Worm (Caenorhabditis elegans) whole organism, young adult: ENCODE results near the gene eea-1.

Experiments used
- B0261.1 ChIP-seq: sonication (generic microtip); optimal IDR thresholded peaks from 2 replicates; lab custom pipeline; 2016; ENCODE audit warnings: mild to moderate bottlenecking, missing genetic modification characterization, moderate library complexity, missing compliant biosample characterization
- F23B12.7 ChIP-seq: sonication (generic microtip); optimal IDR thresholded peaks from 2 replicates; lab custom pipeline; 2017; ENCODE audit warnings: missing genetic modification characterization, mild to moderate bottlenecking, missing compliant biosample characterization, antibody characterized with exemption, moderate library complexity; ENCODE audit not compliant: insufficient read depth
- F33H1.4 ChIP-seq: fragments of 200-800 bp; sonication (Bioruptor generic); IDR thresholded peaks from 2 replicates; pipeline ENCODE4 v1.3.6; 2022; ENCODE audit warnings: missing genetic modification reagents, missing genetic modification characterization, missing compliant biosample characterization
- F52B5.7 ChIP-seq: sonication (generic microtip); optimal IDR thresholded peaks from 2 replicates; lab custom pipeline; 2016; ENCODE audit warnings: mild to moderate bottlenecking, missing genetic modification characterization, missing compliant biosample characterization
- F55B11.4 ChIP-seq: sonication (generic microtip); optimal IDR thresholded peaks from 2 replicates; lab custom pipeline; 2016; ENCODE audit warnings: missing compliant biosample characterization, missing genetic modification characterization, borderline replicate concordance; ENCODE audit not compliant: insufficient read depth
- F57C9.4 ChIP-seq: sonication (generic microtip); optimal IDR thresholded peaks from 2 replicates; lab custom pipeline; 2017; ENCODE audit warnings: mild to moderate bottlenecking, missing genetic modification characterization, missing compliant biosample characterization
- K11D2.4 ChIP-seq: fragments of 200-800 bp; sonication (Bioruptor generic); IDR thresholded peaks from 2 replicates; pipeline ENCODE4 v1.3.6; 2022; ENCODE audit warnings: missing genetic modification reagents, missing genetic modification characterization, missing compliant biosample characterization
- T26A5.8 ChIP-seq: sonication (generic microtip); optimal IDR thresholded peaks from 2 replicates; lab custom pipeline; 2016; ENCODE audit warnings: missing genetic modification characterization, missing compliant biosample characterization
- Y53F4B.3 ChIP-seq: fragments of 200-800 bp; sonication (Bioruptor generic); IDR thresholded peaks from 2 replicates; pipeline ENCODE4 v1.3.6; 2022; ENCODE audit warnings: missing genetic modification reagents, missing genetic modification characterization, missing compliant biosample characterization
- Y79H2A.3 ChIP-seq: fragments of 200-800 bp; sonication (Bioruptor generic); conservative IDR thresholded peaks from 2 replicates; pipeline ENCODE4 v1.3.6; 2022; ENCODE audit warnings: missing genetic modification reagents, missing genetic modification characterization, missing compliant biosample characterization
- aptf-3 ChIP-seq: fragments of 200-800 bp; sonication (Bioruptor generic); IDR thresholded peaks from 2 replicates; pipeline ENCODE4 v1.3.6; 2022; ENCODE audit warnings: missing genetic modification characterization, missing compliant biosample characterization
- athp-1 ChIP-seq: sonication (generic microtip); optimal IDR thresholded peaks from 2 replicates; lab custom pipeline; 2017; ENCODE audit warnings: mild to moderate bottlenecking, missing genetic modification characterization, missing compliant biosample characterization
- ceh-58 ChIP-seq: fragments of 200-800 bp; sonication (Bioruptor generic); IDR thresholded peaks from 2 replicates; pipeline ENCODE4 v1.3.6; 2022; ENCODE audit warnings: missing genetic modification characterization, missing compliant biosample characterization
- ceh-79 ChIP-seq: sonication (generic microtip); optimal IDR thresholded peaks from 2 replicates; lab custom pipeline; 2017; ENCODE audit warnings: mild to moderate bottlenecking, missing genetic modification characterization, missing compliant biosample characterization
- chd-7 ChIP-seq: sonication (generic microtip); optimal IDR thresholded peaks from 2 replicates; lab custom pipeline; 2016; ENCODE audit warnings: mild to moderate bottlenecking, missing genetic modification characterization, moderate library complexity, missing compliant biosample characterization
- dpl-1 ChIP-seq: fragments of 150-350 bp; optimal IDR thresholded peaks from 2 replicates; lab custom pipeline; 2014; ENCODE audit warnings: missing biosample characterization, missing genetic modification reagents, missing genetic modification characterization
- efl-1 ChIP-seq: fragments of 150-350 bp; optimal IDR thresholded peaks from 2 replicates; lab custom pipeline; 2014; ENCODE audit warnings: missing biosample characterization, missing genetic modification reagents, missing genetic modification characterization
- egrh-3 ChIP-seq: fragments of 200-800 bp; sonication (Bioruptor generic); IDR thresholded peaks from 2 replicates; pipeline ENCODE4 v1.3.6; 2022; ENCODE audit warnings: missing genetic modification reagents, missing genetic modification characterization, missing compliant biosample characterization
- ekl-4 ChIP-seq: fragments of 200-800 bp; sonication (Bioruptor generic); IDR thresholded peaks from 2 replicates; pipeline ENCODE4 v1.3.6; 2022; ENCODE audit warnings: missing genetic modification reagents, missing genetic modification characterization, missing compliant biosample characterization
- gei-17 ChIP-seq: fragments of 200-800 bp; sonication (Bioruptor generic); optimal IDR thresholded peaks from 2 replicates; lab custom pipeline; 2018; ENCODE audit warnings: mild to moderate bottlenecking, missing genetic modification characterization, missing compliant biosample characterization
- hrde-1 ChIP-seq: sonication (generic microtip); optimal IDR thresholded peaks from 2 replicates; lab custom pipeline; 2016; ENCODE audit warnings: missing genetic modification characterization, mild to moderate bottlenecking, missing compliant biosample characterization, moderate library complexity, missing genotype, missing genetic modification reagents, borderline replicate concordance
- lag-1 ChIP-seq: fragments of 200-800 bp; sonication (Bioruptor generic); IDR thresholded peaks from 2 replicates; pipeline ENCODE4 v1.3.6; 2022; ENCODE audit warnings: missing genetic modification reagents, missing genetic modification characterization, missing compliant biosample characterization
- let-526 ChIP-seq: fragments of 200-800 bp; sonication (Bioruptor generic); IDR thresholded peaks from 2 replicates; pipeline ENCODE4 v1.3.6; 2022; ENCODE audit warnings: missing genetic modification reagents, missing genetic modification characterization, missing compliant biosample characterization
- lin-54 ChIP-seq: fragments of 200-800 bp; sonication (Bioruptor generic); optimal IDR thresholded peaks from 2 replicates; lab custom pipeline; 2018; ENCODE audit warnings: mild to moderate bottlenecking, missing genetic modification characterization, missing compliant biosample characterization
- lir-1 ChIP-seq: fragments of 200-800 bp; sonication (Bioruptor generic); conservative IDR thresholded peaks from 2 replicates; pipeline ENCODE4 v1.3.6; 2022; ENCODE audit warnings: missing genetic modification reagents, missing genetic modification characterization, missing compliant biosample characterization
- lsl-1 ChIP-seq: fragments of 200-800 bp; sonication (Bioruptor generic); optimal IDR thresholded peaks from 2 replicates; lab custom pipeline; 2018; ENCODE audit warnings: mild to moderate bottlenecking, missing genetic modification characterization, moderate library complexity, missing compliant biosample characterization
- madf-3 ChIP-seq: fragments of 200-800 bp; sonication (Bioruptor generic); IDR thresholded peaks from 2 replicates; pipeline ENCODE4 v1.3.6; 2022; ENCODE audit warnings: missing genetic modification reagents, missing genetic modification characterization, missing compliant biosample characterization
- mcd-1 ChIP-seq: fragments of 200-800 bp; sonication (Bioruptor generic); IDR thresholded peaks from 2 replicates; pipeline ENCODE4 v1.3.6; 2022; ENCODE audit warnings: missing genetic modification reagents, missing genetic modification characterization, missing compliant biosample characterization
- mes-4 ChIP-seq: sonication (generic microtip); optimal IDR thresholded peaks from 2 replicates; lab custom pipeline; 2016; ENCODE audit warnings: missing genotype, missing genetic modification characterization, missing compliant biosample characterization
- nfya-1 ChIP-seq: sonication (generic microtip); optimal IDR thresholded peaks from 2 replicates; lab custom pipeline; 2017; ENCODE audit warnings: antibody characterized with exemption, missing compliant biosample characterization, missing genetic modification characterization, borderline replicate concordance; ENCODE audit not compliant: insufficient read depth
- nfyb-1 ChIP-seq: fragments of 200-800 bp; sonication (Bioruptor generic); IDR thresholded peaks from 2 replicates; pipeline ENCODE4 v1.3.6; 2022; ENCODE audit warnings: missing genetic modification reagents, missing genetic modification characterization, missing compliant biosample characterization
- nhr-120 ChIP-seq: fragments of 200-800 bp; sonication (Bioruptor generic); IDR thresholded peaks from 2 replicates; pipeline ENCODE4 v1.3.6; 2022; ENCODE audit warnings: missing genetic modification characterization, missing compliant biosample characterization
- rpc-1 ChIP-seq, 2 experiments: fragments of 150-350 bp in 1 of 2; sonication (generic microtip) in 1 of 2; optimal IDR thresholded peaks; 2 replicates each; lab custom pipeline; 2014 to 2018; ENCODE audit warnings: missing biosample characterization in 1 of 2, missing genetic modification characterization in 1 of 2, missing genetic modification reagents in 1 of 2, missing genotype in 1 of 2
- snpc-3.4 ChIP-seq: sonication (generic microtip); optimal IDR thresholded peaks from 2 replicates; lab custom pipeline; 2017; ENCODE audit warnings: missing genetic modification characterization, mild to moderate bottlenecking, missing compliant biosample characterization, antibody characterized with exemption, moderate library complexity, missing genotype, missing genetic modification reagents
- snpc-4 ChIP-seq, 5 experiments: fragments of 150-350 bp in 1 of 5; sonication (generic microtip) in 4 of 5; optimal IDR thresholded peaks; 2 replicates each; lab custom pipeline; 2014 to 2018; ENCODE audit warnings: missing genetic modification characterization in 5 of 5, missing biosample characterization in 3 of 5, antibody characterized with exemption in 2 of 5, mild to moderate bottlenecking in 2 of 5, missing compliant biosample characterization in 2 of 5, missing genotype in 2 of 5, moderate library complexity in 2 of 5, missing genetic modification reagents in 1 of 5
- tbp1 ChIP-seq: fragments of 200-800 bp; sonication (Bioruptor generic); optimal IDR thresholded peaks from 2 replicates; lab custom pipeline; 2018; ENCODE audit warnings: mild to moderate bottlenecking, missing genetic modification characterization, missing compliant biosample characterization
- tlf-1 ChIP-seq: fragments of 200-800 bp; sonication (Bioruptor generic); optimal IDR thresholded peaks from 2 replicates; lab custom pipeline; 2018; ENCODE audit warnings: mild to moderate bottlenecking, missing genetic modification characterization, missing compliant biosample characterization
- unc-62 ChIP-seq: fragments of 150-350 bp; optimal IDR thresholded peaks from 2 replicates; lab custom pipeline; 2014; ENCODE audit warnings: missing biosample characterization, missing genetic modification reagents, missing genetic modification characterization
- xnd-1 ChIP-seq: sonication (generic microtip); optimal IDR thresholded peaks from 2 replicates; lab custom pipeline; 2016; ENCODE audit warnings: missing genotype, missing genetic modification reagents, missing genetic modification characterization, missing compliant biosample characterization
- ztf-18 ChIP-seq: sonication (generic microtip); optimal IDR thresholded peaks from 2 replicates; lab custom pipeline; 2016; ENCODE audit warnings: missing genotype, mild to moderate bottlenecking, missing genetic modification characterization, missing compliant biosample characterization
- ztf-22 ChIP-seq: fragments of 200-800 bp; sonication (Bioruptor generic); optimal IDR thresholded peaks from 2 replicates; lab custom pipeline; 2018; ENCODE audit warnings: mild to moderate bottlenecking, missing genetic modification characterization, moderate library complexity, missing compliant biosample characterization
- ztf-6 ChIP-seq: fragments of 200-800 bp; sonication (Bioruptor generic); IDR thresholded peaks from 2 replicates; pipeline ENCODE4 v1.3.6; 2022; ENCODE audit warnings: missing genetic modification reagents, missing genetic modification characterization, missing compliant biosample characterization

eea-1 gene

DNA sequence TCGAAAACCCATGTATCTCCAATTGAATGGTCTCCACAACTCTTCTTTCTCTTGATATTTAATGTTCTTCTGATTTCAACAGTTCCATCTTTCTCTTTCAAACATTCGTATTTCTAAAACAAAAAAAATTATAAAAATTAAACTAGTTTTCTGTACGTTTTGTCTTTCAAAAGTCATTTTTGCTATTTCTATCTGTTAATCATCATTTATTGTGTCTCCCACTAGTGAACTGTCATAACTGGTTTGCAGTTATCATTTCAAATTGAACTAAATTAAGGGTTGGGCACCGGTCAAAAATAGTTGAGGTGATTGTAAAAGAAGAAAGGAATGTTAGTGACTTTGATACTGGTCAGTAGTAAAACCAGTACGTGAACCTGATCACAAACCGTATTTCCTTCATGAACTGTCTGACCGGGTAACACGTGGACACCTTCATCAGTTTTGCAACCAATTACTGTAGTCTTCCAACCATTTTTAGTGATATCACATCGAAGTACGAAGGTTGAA lies 8.8 kb downstream of the eea-1 start:
- no peak for TF ChIP-seq dpl-1 (GFP tag; lab: Kevin White, UChicago)
- TF ChIP-seq F57C9.4 = no peak
- no peak for TF ChIP-seq F55B11.4 (tag; lab: Kevin White, UChicago)
- TF ChIP-seq nfyb-1 = no peak
- no peak for TF ChIP-seq egrh-3 (GFP tag; lab: Robert Waterston, UW)
- TF ChIP-seq athp-1 (tag; lab: Kevin White, UChicago) = no peak
- no peak for TF ChIP-seq efl-1
- no peak for TF ChIP-seq let-526 (GFP tag; lab: Robert Waterston, UW)
- no peak for TF ChIP-seq snpc-3.4 (tag; lab: Kevin White, UChicago)
- TF ChIP-seq unc-62 (GFP tag; lab: Kevin White, UChicago) = no peak
- no peak for TF ChIP-seq xnd-1 (tag; lab: Kevin White, UChicago)
- TF ChIP-seq lin-54 = no peak
- no peak for TF ChIP-seq nfya-1 (tag; lab: Kevin White, UChicago)
- no peak for TF ChIP-seq tlf-1
- no peak for TF ChIP-seq gei-17
- no peak for TF ChIP-seq ekl-4 (GFP tag; lab: Robert Waterston, UW)
- no peak for TF ChIP-seq madf-3 (GFP tag; lab: Robert Waterston, UW)
- TF ChIP-seq Y79H2A.3 (GFP tag; lab: Robert Waterston, UW) = no peak

DNA sequence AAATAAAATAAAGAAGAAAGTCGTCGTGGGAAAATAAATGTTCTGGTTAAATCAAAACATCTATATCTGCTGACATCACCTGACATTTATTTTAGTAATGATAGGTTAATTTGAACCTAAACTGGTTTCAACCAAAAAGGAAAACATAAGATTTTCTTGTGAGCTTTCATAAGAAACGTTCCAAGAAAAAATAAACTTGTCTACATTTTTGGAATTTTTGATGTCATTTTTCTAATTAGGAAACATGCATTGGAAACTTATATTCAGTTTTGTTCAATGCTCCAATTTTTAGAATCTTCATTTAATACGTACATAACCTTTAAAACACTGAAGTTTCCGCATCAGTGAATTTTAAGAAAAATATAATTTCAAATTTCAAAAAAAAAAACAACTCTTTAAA lies 11.4 kb downstream of the eea-1 start:
- TF ChIP-seq ceh-79 (no peak), ztf-22 (GFP tag; lab: Kevin White, UChicago) (no peak), ztf-18 (tag; lab: Kevin White, UChicago) (no peak)
- TF ChIP-seq, all 124 proteins: peak for 0

DNA sequence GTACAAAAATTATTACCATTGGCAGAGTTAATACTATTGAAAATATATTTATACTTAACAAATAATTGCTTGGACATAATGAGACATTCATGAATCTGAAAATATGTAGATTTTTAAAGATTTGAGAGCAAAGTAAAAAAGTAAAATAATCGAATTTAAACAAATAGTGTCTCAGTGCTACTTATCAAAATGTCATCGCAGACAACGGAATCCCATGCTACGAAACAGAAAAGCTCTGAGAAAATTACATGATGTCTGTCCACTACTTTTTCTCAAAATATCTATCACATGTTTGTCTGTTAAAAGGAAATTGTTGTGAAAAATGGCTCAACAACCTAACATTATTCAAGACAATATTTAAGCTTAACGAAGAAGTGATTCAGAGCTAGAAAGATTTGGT lies 12.8 kb downstream of the eea-1 start, which contains the start of gene T10G3.4:
Gene T10G3.4 (minus strand): TSS at position 101 of the 400 bp plus-strand sequence.
- no peak for TF ChIP-seq efl-1
- no peak for TF ChIP-seq tlf-1
- no peak for TF ChIP-seq unc-62 (GFP tag; lab: Kevin White, UChicago)
- no peak for TF ChIP-seq ceh-58 (GFP tag; lab: Robert Waterston, UW)
- no peak for TF ChIP-seq T26A5.8 (tag; lab: Kevin White, UChicago)
- no peak for TF ChIP-seq mes-4
- TF ChIP-seq mcd-1 (GFP tag; lab: Robert Waterston, UW) = no peak
- TF ChIP-seq tbp1 (GFP tag; lab: Kevin White, UChicago) = no peak
- TF ChIP-seq lag-1 (GFP tag; lab: Robert Waterston, UW) = no peak
- no peak for TF ChIP-seq F52B5.7 (tag; lab: Kevin White, UChicago)
- TF ChIP-seq hrde-1 (tag; lab: Kevin White, UChicago) = no peak
- no peak for TF ChIP-seq K11D2.4 (GFP tag; lab: Robert Waterston, UW)
- TF ChIP-seq nhr-120 (GFP tag; lab: Robert Waterston, UW) = no peak
- TF ChIP-seq snpc-4 (GFP tag; optimal IDR thresholded peaks at IDR 0.05; lab: Kevin White, UChicago) = no peak
- no peak for TF ChIP-seq snpc-4 (tag; optimal IDR thresholded peaks at IDR 0.05; lab: Kevin White, UChicago)

- no peak for TF ChIP-seq nhr-120 (GFP tag; lab: Robert Waterston, UW)
- no peak for TF ChIP-seq chd-7
- TF ChIP-seq xnd-1 (tag; lab: Kevin White, UChicago) = no peak
- no peak for TF ChIP-seq lir-1
- no peak for TF ChIP-seq B0261.1 (tag; lab: Kevin White, UChicago)
- no peak for TF ChIP-seq rpc-1 (optimal IDR thresholded peaks at IDR 0.05; lab: Kevin White, UChicago)
- TF ChIP-seq rpc-1 (tag; optimal IDR thresholded peaks at IDR 0.05; lab: Kevin White, UChicago) = no peak
- TF ChIP-seq aptf-3 (GFP tag; lab: Robert Waterston, UW) = no peak
- no peak for TF ChIP-seq F55B11.4 (tag; lab: Kevin White, UChicago)
- no peak for TF ChIP-seq F23B12.7 (tag; lab: Kevin White, UChicago)
- TF ChIP-seq F52B5.7 (tag; lab: Kevin White, UChicago) = no peak
- TF ChIP-seq ztf-6 (GFP tag; lab: Robert Waterston, UW) = no peak
- TF ChIP-seq gei-17 = no peak
- no peak for TF ChIP-seq Y53F4B.3 (GFP tag; lab: Robert Waterston, UW)
- TF ChIP-seq lsl-1 (GFP tag; lab: Kevin White, UChicago) = no peak
- TF ChIP-seq ceh-58 (GFP tag; lab: Robert Waterston, UW) = no peak
- TF ChIP-seq efl-1 = no peak
- no peak for TF ChIP-seq mcd-1 (GFP tag; lab: Robert Waterston, UW)
- TF ChIP-seq hrde-1 (tag; lab: Kevin White, UChicago) = no peak
- no peak for TF ChIP-seq F33H1.4
Measured at ce11 chrV:13479766-13480165, 17.4 kb downstream of the eea-1 start, which contains the start of gene T10G3.2. Gene T10G3.2, minus strand, starts transcription at chrV:13479866.
